Worm (Caenorhabditis elegans): ENCODE results near the gene rnp-1.

DNA sequence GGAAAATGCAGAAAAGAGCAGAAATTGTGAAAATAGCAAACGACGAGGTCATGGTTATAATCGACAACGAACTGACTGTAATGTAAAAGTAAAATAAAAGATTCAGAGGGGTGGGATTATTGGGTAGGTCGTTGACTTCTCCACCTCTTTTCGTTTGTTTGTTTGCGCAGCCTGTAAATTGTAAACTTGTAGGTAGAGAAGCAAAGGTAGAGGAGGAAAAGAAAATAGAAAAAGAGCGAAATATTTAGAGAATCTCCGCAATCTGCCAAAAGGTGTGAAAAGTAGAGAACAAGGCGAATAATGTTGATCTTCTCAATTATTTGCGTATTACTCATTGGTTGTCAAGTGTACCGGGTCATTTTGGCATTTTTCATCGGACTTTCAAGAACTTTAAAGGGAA, 4.7 kb upstream of the rnp-1 start, which contains the start of gene ZK863.8:
- no peak for TF ChIP-seq ceh-82 (tag; optimal IDR thresholded peaks at IDR 0.05)
- TF ChIP-seq isw-1 (GFP tag; IDR thresholded peaks at IDR 0.05), result no peak
- no peak for TF ChIP-seq nhr-20 (tag; optimal IDR thresholded peaks at IDR 0.05)
- no peak for TF ChIP-seq efl-1 (optimal IDR thresholded peaks at IDR 0.05)
- TF ChIP-seq efl-1 (GFP tag; optimal IDR thresholded peaks at IDR 0.05 in 1 of 2), result no peak
- TF ChIP-seq ztf-11 (tag; optimal IDR thresholded peaks at IDR 0.05), result no peak
- TF ChIP-seq vab-15 (tag; optimal IDR thresholded peaks at IDR 0.05), result no peak
- TF ChIP-seq nhr-12 (tag; optimal IDR thresholded peaks at IDR 0.05), result no peak
- TF ChIP-seq fkh-10 (GFP tag; optimal IDR thresholded peaks at IDR 0.05), result no peak
- no peak for TF ChIP-seq irx-1 (tag; optimal IDR thresholded peaks at IDR 0.05)
- TF ChIP-seq hlh-17 (GFP tag; optimal IDR thresholded peaks at IDR 0.05; ENCODE audit: borderline replicate concordance), result no peak
- TF ChIP-seq blmp-1 (tag; optimal IDR thresholded peaks at IDR 0.05), result no peak
